Worm (Caenorhabditis elegans): ENCODE results near the gene math-8.
"Not testable (repeated sequence)": the region's sequence is repeated elsewhere in the genome, so short reads cannot be mapped to it uniquely, and the experiment has no call there.

The math-8 gene

ce11 chrII:1870875-1871592, 17.9 kb downstream of the math-8 start, which contains the start of gene math-10:
math-10 (plus strand) TSS chrII:1871542.
- TF ChIP-seq ces-1 (GFP tag; optimal IDR thresholded peaks at IDR 0.05) = no peak
- TF ChIP-seq elt-2 (tag; optimal IDR thresholded peaks at IDR 0.05) = peak; percentile 33

ce11 chrII:1869120-1869519, 19.9 kb downstream of the math-8 start, which contains the start of gene math-14:
math-14 (plus strand) TSS chrII:1869420.
- no peak for TF ChIP-seq skn-1 (tag; optimal IDR thresholded peaks at IDR 0.05)
- no peak for TF ChIP-seq C34B4.2 (tag; optimal IDR thresholded peaks at IDR 0.05)
- TF ChIP-seq Y116A8C.19 (tag; optimal IDR thresholded peaks at IDR 0.05; ENCODE audit: borderline replicate concordance) = no peak
- no peak for TF ChIP-seq efl-1 (optimal IDR thresholded peaks at IDR 0.05)
- TF ChIP-seq efl-1 (GFP tag; optimal IDR thresholded peaks at IDR 0.05 in 1 of 2) = no peak
- no peak for TF ChIP-seq fkh-8 (tag; optimal IDR thresholded peaks at IDR 0.05)
- no peak for TF ChIP-seq nhr-90 (tag; optimal IDR thresholded peaks at IDR 0.05; ENCODE audit: poor library complexity)
- TF ChIP-seq lin-15B (tag; optimal IDR thresholded peaks at IDR 0.05) = no peak
- no peak for TF ChIP-seq fkh-4 (tag; optimal IDR thresholded peaks at IDR 0.05; ENCODE audit: borderline replicate concordance)
- no peak for TF ChIP-seq pag-3 (tag; optimal IDR thresholded peaks at IDR 0.05; ENCODE audit: borderline replicate concordance, insufficient read depth)
- TF ChIP-seq lin-39 (tag; optimal IDR thresholded peaks at IDR 0.05) = no peak
- TF ChIP-seq ztf-4 (tag; optimal IDR thresholded peaks at IDR 0.05) = no peak

- TF ChIP-seq mef-2 (tag; optimal IDR thresholded peaks at IDR 0.05) (no peak), elt-2 (tag; optimal IDR thresholded peaks at IDR 0.05) (peak; percentile 59), efl-1 (optimal IDR thresholded peaks at IDR 0.05) (no peak), efl-1 (GFP tag; optimal IDR thresholded peaks at IDR 0.05 in 1 of 2) (peak in 1 of 2 experiments; percentile 79), isw-1 (GFP tag; IDR thresholded peaks at IDR 0.05) (no peak), xbp-1 (tag; optimal IDR thresholded peaks at IDR 0.05) (no peak), unc-86 (tag; optimal IDR thresholded peaks at IDR 0.05) (no peak), nhr-90 (tag; optimal IDR thresholded peaks at IDR 0.05; ENCODE audit: poor library complexity) (no peak), lin-14 (GFP tag; optimal IDR thresholded peaks at IDR 0.05) (no peak), egl-13 (tag; optimal IDR thresholded peaks at IDR 0.05) (no peak), nhr-237 (tag; optimal IDR thresholded peaks at IDR 0.05) (no peak), unc-30 (tag; optimal IDR thresholded peaks at IDR 0.05) (no peak), C04F5.9 (tag; optimal IDR thresholded peaks at IDR 0.05) (no peak), rnt-1 (tag; optimal IDR thresholded peaks at IDR 0.05) (no peak), dpl-1 (GFP tag; optimal IDR thresholded peaks at IDR 0.05) (no peak), pqm-1 (tag; optimal IDR thresholded peaks at IDR 0.05) (no peak)
These were observed 23.1 kb downstream of the math-8 start, which contains the start of gene math-15 for ce11 chrII:1865683-1866431. math-15 (plus strand) TSS chrII:1866381.

ce11 chrII:1864278-1864677, 24.7 kb downstream of the math-8 start, which contains the start of gene C16C4.17:
C16C4.17 (plus strand) TSS chrII:1864578.
- TF ChIP-seq efl-1 (optimal IDR thresholded peaks at IDR 0.05) (no peak), efl-1 (GFP tag; optimal IDR thresholded peaks at IDR 0.05 in 1 of 2) (peak in 1 of 2 experiments; percentile 32), C34B4.2 (tag; optimal IDR thresholded peaks at IDR 0.05) (no peak), ces-1 (GFP tag; optimal IDR thresholded peaks at IDR 0.05) (no peak)

ce11 chrII:1862334-1862733, 26.6 kb downstream of the math-8 start, which contains the start of gene fbxb-98:
fbxb-98 (plus strand) TSS chrII:1862634.
- TF ChIP-seq blmp-1 (tag; optimal IDR thresholded peaks at IDR 0.05); unc-98 (GFP tag; IDR thresholded peaks at IDR 0.05); nhr-71 (tag; optimal IDR thresholded peaks at IDR 0.05): not testable (repeated sequence)

All from whole organism, L1 larva.